Worm (Caenorhabditis elegans) whole organism, mixed stage, embryonic: ENCODE data around the gene chil-25.

Source experiments
- M03D4.4 ChIP-seq: sonication (generic microtip); optimal IDR thresholded peaks from 2 replicates; lab custom pipeline; 2017; ENCODE audit warnings: mild to moderate bottlenecking, missing genetic modification characterization, missing compliant biosample characterization
- bed-3 ChIP-seq: fragments of 200-800 bp; sonication (Bioruptor generic); optimal IDR thresholded peaks from 3 replicates; lab custom pipeline; 2018; ENCODE audit warnings: mild to moderate bottlenecking, missing genetic modification characterization, moderate library complexity, missing compliant biosample characterization
- blmp-1 ChIP-seq: fragments of 150-350 bp; optimal IDR thresholded peaks from 2 replicates; lab custom pipeline; 2014; ENCODE audit warnings: missing biosample characterization, missing genetic modification characterization
- ceh-39 ChIP-seq: fragments of 150-350 bp; optimal IDR thresholded peaks from 2 replicates; lab custom pipeline; 2014; ENCODE audit warnings: missing biosample characterization, missing genetic modification characterization
- ceh-43 ChIP-seq: fragments of 200-800 bp; sonication (Bioruptor generic); optimal IDR thresholded peaks from 2 replicates; lab custom pipeline; 2018; ENCODE audit warnings: mild to moderate bottlenecking, missing genetic modification characterization, moderate library complexity, missing compliant biosample characterization
- ces-1 ChIP-seq: fragments of 150-350 bp; optimal IDR thresholded peaks from 2 replicates; lab custom pipeline; 2014; ENCODE audit warnings: missing biosample characterization, missing genetic modification reagents, missing genetic modification characterization
- cnd-1 ChIP-seq: fragments of 200-800 bp; sonication (Bioruptor generic); optimal IDR thresholded peaks from 2 replicates; lab custom pipeline; 2018; ENCODE audit warnings: mild to moderate bottlenecking, missing genetic modification characterization, missing compliant biosample characterization
- drap-1 ChIP-seq: fragments of 200-800 bp; sonication (Bioruptor generic); optimal IDR thresholded peaks from 3 replicates; lab custom pipeline; 2018; ENCODE audit warnings: mild to moderate bottlenecking, missing genetic modification characterization, missing compliant biosample characterization
- elt-1 ChIP-seq: sonication (generic microtip); optimal IDR thresholded peaks from 2 replicates; lab custom pipeline; 2017; ENCODE audit warnings: missing genetic modification characterization, mild to moderate bottlenecking, missing compliant biosample characterization, antibody characterized with exemption, moderate library complexity, borderline replicate concordance; ENCODE audit not compliant: insufficient read depth
- elt-3 ChIP-seq: fragments of 150-350 bp; optimal IDR thresholded peaks from 2 replicates; lab custom pipeline; 2014; ENCODE audit warnings: missing biosample characterization, missing genetic modification characterization
- flh-1 ChIP-seq: fragments of 200-800 bp; sonication (Bioruptor generic); optimal IDR thresholded peaks from 2 replicates; lab custom pipeline; 2018; ENCODE audit warnings: mild to moderate bottlenecking, missing genetic modification characterization, moderate library complexity, missing compliant biosample characterization
- ham-2 ChIP-seq: fragments of 200-800 bp; sonication (Bioruptor generic); optimal IDR thresholded peaks from 2 replicates; lab custom pipeline; 2018; ENCODE audit warnings: mild to moderate bottlenecking, missing genetic modification characterization, missing compliant biosample characterization
- hlh-1 ChIP-seq: fragments of 150-350 bp; optimal IDR thresholded peaks from 2 replicates; lab custom pipeline; 2014; ENCODE audit warnings: missing biosample characterization, missing genetic modification reagents, missing genetic modification characterization
- lin-13 ChIP-seq: fragments of 150-350 bp; optimal IDR thresholded peaks from 2 replicates; lab custom pipeline; 2014; ENCODE audit warnings: missing biosample characterization, missing genetic modification characterization
- lin-32 ChIP-seq: fragments of 200-800 bp; sonication (Bioruptor generic); optimal IDR thresholded peaks from 2 replicates; lab custom pipeline; 2018; ENCODE audit warnings: mild to moderate bottlenecking, missing genetic modification characterization, missing compliant biosample characterization
- lsy-2 ChIP-seq: fragments of 150-350 bp; optimal IDR thresholded peaks from 2 replicates; lab custom pipeline; 2014; ENCODE audit warnings: missing biosample characterization, missing genetic modification characterization
- mab-5 ChIP-seq: fragments of 150-350 bp; optimal IDR thresholded peaks from 2 replicates; lab custom pipeline; 2014; ENCODE audit warnings: missing biosample characterization, missing genetic modification characterization
- mep-1 ChIP-seq: fragments of 150-350 bp; optimal IDR thresholded peaks from 2 replicates; lab custom pipeline; 2017; ENCODE audit warnings: missing biosample characterization, missing genetic modification reagents, missing genetic modification characterization, inconsistent platforms
- mls-2 ChIP-seq: sonication (generic microtip); optimal IDR thresholded peaks from 2 replicates; lab custom pipeline; 2016; ENCODE audit warnings: mild to moderate bottlenecking, missing genetic modification characterization, moderate library complexity, missing compliant biosample characterization
- nhr-12 ChIP-seq: fragments of 150-350 bp; optimal IDR thresholded peaks from 2 replicates; lab custom pipeline; 2014; ENCODE audit warnings: missing biosample characterization, missing genetic modification characterization
- nhr-2 ChIP-seq: fragments of 150-350 bp; optimal IDR thresholded peaks from 2 replicates; lab custom pipeline; 2014; ENCODE audit warnings: missing biosample characterization, missing genetic modification characterization
- nhr-237 ChIP-seq: fragments of 150-350 bp; optimal IDR thresholded peaks from 2 replicates; lab custom pipeline; 2014; ENCODE audit warnings: missing biosample characterization, missing genetic modification characterization
- nhr-28 ChIP-seq: fragments of 150-350 bp; optimal IDR thresholded peaks from 2 replicates; lab custom pipeline; 2014; ENCODE audit warnings: missing biosample characterization, missing genetic modification characterization
- nhr-76 ChIP-seq: sonication (generic microtip); optimal IDR thresholded peaks from 2 replicates; lab custom pipeline; 2017; ENCODE audit warnings: missing biosample characterization, missing genetic modification characterization
- pha-4 ChIP-seq: fragments of 150-350 bp; optimal IDR thresholded peaks from 2 replicates; lab custom pipeline; 2018; ENCODE audit warnings: missing biosample characterization, missing genetic modification reagents, missing genetic modification characterization
- sem-2 ChIP-seq: fragments of 200-800 bp; sonication (Bioruptor generic); optimal IDR thresholded peaks from 2 replicates; lab custom pipeline; 2018; ENCODE audit warnings: mild to moderate bottlenecking, missing genetic modification characterization, missing compliant biosample characterization
- snpc-4 ChIP-seq: fragments of 150-350 bp; optimal IDR thresholded peaks from 2 replicates; lab custom pipeline; 2014; ENCODE audit warnings: missing biosample characterization, missing genetic modification characterization
- sptf-1 ChIP-seq: sonication (generic microtip); optimal IDR thresholded peaks from 2 replicates; lab custom pipeline; 2017; ENCODE audit warnings: mild to moderate bottlenecking, missing genetic modification characterization, moderate library complexity, missing compliant biosample characterization
- tbx-8 ChIP-seq: fragments of 200-800 bp; sonication (Bioruptor generic); optimal IDR thresholded peaks from 2 replicates; lab custom pipeline; 2018; ENCODE audit warnings: mild to moderate bottlenecking, missing genetic modification characterization, moderate library complexity, missing compliant biosample characterization
- unc-120 ChIP-seq: sonication (generic microtip); optimal IDR thresholded peaks from 2 replicates; lab custom pipeline; 2017; ENCODE audit warnings: missing genetic modification characterization, missing compliant biosample characterization; ENCODE audit not compliant: poor library complexity, severe bottlenecking
- unc-39 ChIP-seq: fragments of 150-350 bp; optimal IDR thresholded peaks from 2 replicates; lab custom pipeline; 2014; ENCODE audit warnings: missing biosample characterization, missing genetic modification characterization
- unc-62 ChIP-seq: fragments of 150-350 bp; optimal IDR thresholded peaks from 2 replicates; lab custom pipeline; 2014; ENCODE audit warnings: missing biosample characterization, missing genetic modification reagents, missing genetic modification characterization
- zip-8 ChIP-seq: fragments of 150-350 bp; optimal IDR thresholded peaks from 2 replicates; lab custom pipeline; 2014; ENCODE audit warnings: missing biosample characterization, missing genetic modification characterization
- ztf-11 ChIP-seq: fragments of 150-350 bp; optimal IDR thresholded peaks from 2 replicates; lab custom pipeline; 2014; ENCODE audit warnings: missing biosample characterization, missing genetic modification characterization

Gene chil-25

DNA sequence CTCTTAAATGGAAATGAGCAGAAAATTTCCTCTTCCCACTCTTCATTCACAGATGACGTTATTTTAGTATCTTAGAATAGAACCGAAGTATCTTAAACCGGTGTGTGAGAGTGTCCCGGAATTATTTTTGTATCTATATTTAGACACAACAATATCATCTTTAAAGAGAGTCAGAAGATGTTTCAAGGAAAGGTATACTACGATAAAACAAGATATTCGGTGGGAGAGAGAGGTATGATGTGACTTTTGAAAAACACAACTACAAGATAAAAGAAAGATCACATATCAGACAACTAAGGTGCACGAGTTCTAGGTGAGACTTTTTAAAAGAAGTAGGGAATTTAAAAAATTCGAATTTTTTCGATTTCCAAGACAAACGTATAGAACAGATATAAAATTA lies 16.3 kb upstream of the chil-25 start:
- TF ChIP-seq ceh-39 (tag; lab: Kevin White, UChicago) (no peak), nhr-28 (tag; lab: Kevin White, UChicago) (no peak), ceh-43 (no peak), tbx-8 (GFP tag; lab: Kevin White, UChicago) (no peak), unc-39 (tag; lab: Kevin White, UChicago) (no peak), nhr-237 (no peak), ces-1 (GFP tag; lab: Kevin White, UChicago) (no peak), nhr-2 (tag; lab: Kevin White, UChicago) (no peak), hlh-1 (tag; lab: Kevin White, UChicago) (no peak), flh-1 (no peak), elt-3 (tag; lab: Kevin White, UChicago) (no peak), snpc-4 (tag; lab: Kevin White, UChicago) (no peak), unc-120 (no peak), M03D4.4 (tag; lab: Kevin White, UChicago) (no peak), lin-32 (GFP tag; lab: Kevin White, UChicago) (no peak), unc-62 (no peak)

DNA sequence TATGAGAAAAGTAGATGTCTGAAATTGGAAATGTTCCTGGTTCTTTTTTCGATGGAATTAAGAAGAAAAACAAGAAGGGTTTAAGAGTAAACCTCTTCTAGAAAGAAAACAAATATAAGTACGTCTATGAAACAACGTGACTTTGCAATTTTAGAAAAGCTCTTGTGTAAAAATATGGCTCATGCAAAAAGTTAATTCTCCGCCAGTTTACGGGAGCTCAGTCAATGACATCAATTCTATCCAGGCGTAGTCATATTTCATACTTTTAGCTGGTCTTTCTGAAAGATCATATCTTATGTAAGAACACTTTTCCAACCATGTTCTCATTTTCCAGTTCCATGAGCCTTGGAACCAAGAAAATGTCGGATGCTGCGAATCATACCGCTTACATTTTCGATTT lies 15.7 kb upstream of the chil-25 start:
- no peak for TF ChIP-seq snpc-4 (tag; lab: Kevin White, UChicago)
- no peak for TF ChIP-seq nhr-237
- TF ChIP-seq M03D4.4 (tag; lab: Kevin White, UChicago): no peak
- no peak for TF ChIP-seq nhr-12
- TF ChIP-seq mep-1 (tag; lab: Kevin White, UChicago): no peak
- no peak for TF ChIP-seq lin-13 (tag; lab: Kevin White, UChicago)
- TF ChIP-seq sem-2: no peak
- TF ChIP-seq ceh-39 (tag; lab: Kevin White, UChicago): no peak

DNA sequence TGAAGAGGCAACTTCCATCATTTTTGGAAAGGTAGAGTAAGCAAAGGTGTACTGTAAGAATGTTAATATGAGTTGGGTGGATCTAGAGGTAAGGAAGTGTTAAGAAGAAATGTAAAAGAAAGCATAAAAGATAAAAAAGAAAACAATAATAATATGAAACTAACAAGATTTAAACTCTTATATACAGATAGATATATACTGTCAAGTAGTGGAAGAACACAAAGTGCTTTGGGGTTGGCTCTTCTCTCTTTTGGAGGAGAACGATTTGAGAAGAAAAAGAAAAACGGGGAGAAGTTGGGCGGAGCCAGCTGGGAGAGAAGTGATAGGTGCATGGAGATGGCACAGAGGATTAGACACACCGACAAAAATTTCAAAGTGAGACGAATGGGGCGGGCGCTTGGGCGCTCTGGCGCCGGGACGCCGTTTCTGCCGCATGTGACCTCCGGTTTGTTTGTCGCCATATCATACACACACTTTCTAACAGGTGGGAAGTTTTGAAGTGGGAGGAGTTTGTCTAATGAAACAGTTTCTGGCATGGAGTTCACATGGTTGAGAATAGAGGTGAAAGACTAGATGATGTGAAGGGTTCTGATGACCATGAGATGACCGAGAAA lies 13.2 kb upstream of the chil-25 start, which contains the start of gene T19H5.4:
Gene T19H5.4 (minus strand): TSS at position 51 of the 614 bp plus-strand sequence.
- TF ChIP-seq blmp-1 (tag; lab: Kevin White, UChicago) (no peak), bed-3 (GFP tag; lab: Kevin White, UChicago) (no peak), tbx-8 (GFP tag; lab: Kevin White, UChicago) (no peak), ztf-11 (no peak), lin-32 (GFP tag; lab: Kevin White, UChicago) (no peak), nhr-2 (tag; lab: Kevin White, UChicago) (no peak), ceh-43 (no peak), pha-4 (tag; lab: Kevin White, UChicago) (no peak), M03D4.4 (tag; lab: Kevin White, UChicago) (no peak), elt-1 (tag; lab: Kevin White, UChicago) (no peak), flh-1 (no peak), mab-5 (tag; lab: Kevin White, UChicago) (no peak), cnd-1 (no peak), ham-2 (GFP tag; lab: Kevin White, UChicago) (no peak), unc-62 (no peak), sem-2 (no peak), mls-2 (no peak)

DNA sequence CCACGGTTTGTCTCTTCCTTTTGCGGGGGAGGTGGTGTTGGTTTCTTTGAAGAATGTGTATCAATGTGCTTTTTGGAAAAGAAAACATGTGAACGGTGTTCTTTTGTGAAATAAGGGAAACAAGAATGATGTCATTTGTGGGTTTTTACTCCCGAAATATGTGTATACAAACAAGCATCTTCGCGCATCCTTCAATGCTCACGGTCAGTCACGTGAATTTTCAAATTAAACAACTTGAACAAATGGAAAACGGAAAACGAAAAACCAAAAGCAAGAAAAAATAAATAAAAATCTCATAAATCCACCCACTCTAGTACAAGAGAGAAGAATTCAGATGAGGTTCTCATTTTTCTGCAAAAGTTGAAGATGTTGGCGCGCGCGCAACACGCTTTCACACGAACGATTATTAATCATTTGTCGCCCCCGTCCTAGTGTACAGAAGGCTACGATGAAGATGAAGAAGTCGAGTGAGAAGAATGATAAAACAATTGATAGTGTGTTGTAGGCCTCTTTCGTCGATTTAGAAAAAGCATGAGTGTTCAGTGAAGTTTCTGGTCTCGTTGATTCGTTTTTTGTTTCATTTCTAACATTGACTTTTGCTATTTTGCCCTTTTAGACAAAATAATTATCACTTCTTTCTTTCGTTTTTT lies 10.9 kb upstream of the chil-25 start:
- TF ChIP-seq nhr-76 (no peak), sem-2 (no peak), ces-1 (GFP tag; lab: Kevin White, UChicago) (no peak), bed-3 (GFP tag; lab: Kevin White, UChicago) (no peak), ztf-11 (no peak), ceh-43 (no peak), ceh-39 (tag; lab: Kevin White, UChicago) (no peak), unc-39 (tag; lab: Kevin White, UChicago) (no peak), mls-2 (no peak), lsy-2 (no peak), zip-8 (tag; lab: Kevin White, UChicago) (no peak), cnd-1 (no peak)

DNA sequence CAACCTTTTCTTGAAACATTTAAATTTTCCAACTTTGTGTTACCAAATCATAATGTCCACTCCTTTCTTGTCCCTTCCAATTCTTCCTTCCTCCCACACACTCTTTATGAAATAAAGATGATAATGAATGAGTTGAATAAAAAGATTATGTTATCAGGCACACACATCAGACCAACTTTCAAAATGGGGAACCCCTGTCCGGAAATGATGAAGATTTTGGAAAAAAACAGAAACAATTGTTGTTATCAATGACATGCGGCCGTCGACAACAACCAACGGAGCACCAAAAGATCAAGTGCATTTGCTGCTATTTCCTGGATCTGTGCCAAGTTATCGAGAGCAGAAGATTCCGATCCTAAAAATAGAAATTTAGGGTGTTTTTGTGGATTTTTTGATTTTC lies 9.1 kb upstream of the chil-25 start:
- TF ChIP-seq lin-13 (tag; lab: Kevin White, UChicago) (no peak), drap-1 (no peak), unc-120 (no peak), sptf-1 (no peak), mab-5 (tag; lab: Kevin White, UChicago) (no peak), ham-2 (GFP tag; lab: Kevin White, UChicago) (no peak), bed-3 (GFP tag; lab: Kevin White, UChicago) (no peak), ceh-39 (tag; lab: Kevin White, UChicago) (no peak), nhr-2 (tag; lab: Kevin White, UChicago) (no peak), tbx-8 (GFP tag; lab: Kevin White, UChicago) (no peak), ceh-43 (no peak), M03D4.4 (tag; lab: Kevin White, UChicago) (no peak), sem-2 (no peak)
- TF ChIP-seq, all 35 proteins: peak for 0
